Worm (Caenorhabditis elegans) whole organism, L1 larva: ENCODE results near the gene C03B1.2.

ENCODE experiments used
- F16B12.6 ChIP-seq: fragments of 150-350 bp; optimal IDR thresholded peaks from 2 replicates; lab custom pipeline; 2014; ENCODE audit warnings: missing biosample characterization, missing genetic modification characterization
- aha-1 ChIP-seq: fragments of 150-350 bp; optimal IDR thresholded peaks from 2 replicates; lab custom pipeline; 2014; ENCODE audit warnings: missing biosample characterization, missing genetic modification characterization
- aly-2 ChIP-seq: fragments of 150-350 bp; optimal IDR thresholded peaks from 2 replicates; lab custom pipeline; 2014; ENCODE audit warnings: missing biosample characterization, missing genetic modification characterization
- ama-1 ChIP-seq: fragments of 150-350 bp; optimal IDR thresholded peaks from 2 replicates; lab custom pipeline; 2014
- ceh-63 ChIP-seq: fragments of 200-800 bp; sonication (Bioruptor generic); optimal IDR thresholded peaks from 2 replicates; lab custom pipeline; 2018; ENCODE audit warnings: mild to moderate bottlenecking, missing genetic modification characterization, missing compliant biosample characterization
- ces-1 ChIP-seq: fragments of 150-350 bp; optimal IDR thresholded peaks from 2 replicates; lab custom pipeline; 2014; ENCODE audit warnings: missing biosample characterization, missing genetic modification reagents, missing genetic modification characterization
- dpl-1 ChIP-seq, 3 experiments: fragments of 150-350 bp in 2 of 3; sonication (generic microtip) in 1 of 3; optimal IDR thresholded peaks; 2 replicates each; lab custom pipeline; 2014 to 2017; ENCODE audit warnings: missing biosample characterization in 3 of 3, missing genetic modification characterization in 3 of 3, missing genetic modification reagents in 3 of 3
- dsc-1 ChIP-seq: sonication (generic microtip); optimal IDR thresholded peaks from 2 replicates; lab custom pipeline; 2016; ENCODE audit warnings: mild to moderate bottlenecking, missing genetic modification characterization, missing compliant biosample characterization
- efl-1 ChIP-seq, 4 experiments: fragments of 150-350 bp; optimal IDR thresholded peaks in 3 of 4; peaks in 1 of 4; 1 replicate in 1 of 4; 2 replicates in 3 of 4; lab custom pipeline; 2014; ENCODE audit warnings: missing biosample characterization in 2 of 4, missing genetic modification characterization in 2 of 4, missing genetic modification reagents in 2 of 4
- egl-27 ChIP-seq, 2 experiments: fragments of 150-350 bp in 1 of 2; sonication (generic microtip); optimal IDR thresholded peaks; 3 replicates each; lab custom pipeline; 2017 to 2018; ENCODE audit warnings: missing biosample characterization in 2 of 2, missing genetic modification characterization in 2 of 2, missing genetic modification reagents in 2 of 2
- elt-2 ChIP-seq: sonication (generic microtip); optimal IDR thresholded peaks from 2 replicates; lab custom pipeline; 2016; ENCODE audit warnings: missing genetic modification characterization, mild to moderate bottlenecking, inconsistent platforms, missing compliant biosample characterization, missing genetic modification reagents
- elt-3 ChIP-seq, 6 experiments: fragments of 150-350 bp in 1 of 6; sonication (generic microtip); optimal IDR thresholded peaks; 2 replicates each; lab custom pipeline; 2017 to 2018; ENCODE audit warnings: missing biosample characterization in 6 of 6, missing genetic modification characterization in 6 of 6, inconsistent platforms in 1 of 6
- fkh-10 ChIP-seq: sonication (generic microtip); optimal IDR thresholded peaks from 2 replicates; lab custom pipeline; 2017; ENCODE audit warnings: missing biosample characterization, missing genetic modification reagents, missing genetic modification characterization
- fkh-4 ChIP-seq: sonication (generic microtip); optimal IDR thresholded peaks from 2 replicates; lab custom pipeline; 2016; ENCODE audit warnings: missing compliant biosample characterization, missing genetic modification characterization, borderline replicate concordance
- fkh-8 ChIP-seq: sonication (generic microtip); optimal IDR thresholded peaks from 2 replicates; lab custom pipeline; 2016; ENCODE audit warnings: mild to moderate bottlenecking, missing genetic modification characterization, missing compliant biosample characterization
- fos-1 ChIP-seq: fragments of 150-350 bp; optimal IDR thresholded peaks from 2 replicates; lab custom pipeline; 2014; ENCODE audit warnings: missing biosample characterization, missing genetic modification characterization
- isw-1 ChIP-seq: fragments of 200-800 bp; sonication (Bioruptor generic); IDR thresholded peaks from 2 replicates; pipeline ENCODE4 v1.3.6; 2022; ENCODE audit warnings: missing genetic modification characterization, missing compliant biosample characterization
- lin-14 ChIP-seq: fragments of 200-800 bp; sonication (Bioruptor generic); optimal IDR thresholded peaks from 2 replicates; lab custom pipeline; 2018; ENCODE audit warnings: mild to moderate bottlenecking, missing genetic modification characterization, moderate library complexity, missing compliant biosample characterization
- lir-3 ChIP-seq: sonication (generic microtip); optimal IDR thresholded peaks from 2 replicates; lab custom pipeline; 2016; ENCODE audit warnings: mild to moderate bottlenecking, missing genetic modification characterization, moderate library complexity, missing compliant biosample characterization; ENCODE audit not compliant: poor library complexity
- mab-9 ChIP-seq: fragments of 200-800 bp; sonication (Bioruptor generic); IDR thresholded peaks from 2 replicates; pipeline ENCODE4 v1.3.6; 2022; ENCODE audit warnings: missing genetic modification reagents, missing genetic modification characterization, missing compliant biosample characterization
- mef-2 ChIP-seq: fragments of 150-350 bp; optimal IDR thresholded peaks from 2 replicates; lab custom pipeline; 2014; ENCODE audit warnings: missing biosample characterization, missing genetic modification characterization
- nhr-11 ChIP-seq: fragments of 150-350 bp; optimal IDR thresholded peaks from 2 replicates; lab custom pipeline; 2014; ENCODE audit warnings: missing biosample characterization, missing genetic modification characterization
- nhr-19 ChIP-seq: fragments of 200-800 bp; sonication (Bioruptor generic); conservative IDR thresholded peaks from 2 replicates; pipeline ENCODE4 v1.3.6; 2022; ENCODE audit warnings: missing genetic modification characterization, missing compliant biosample characterization
- nhr-237 ChIP-seq: fragments of 150-350 bp; optimal IDR thresholded peaks from 2 replicates; lab custom pipeline; 2014; ENCODE audit warnings: missing biosample characterization, missing genetic modification characterization
- nhr-71 ChIP-seq: sonication (generic microtip); optimal IDR thresholded peaks from 2 replicates; lab custom pipeline; 2016; ENCODE audit warnings: mild to moderate bottlenecking, missing genetic modification characterization, moderate library complexity, missing compliant biosample characterization
- nhr-90 ChIP-seq: sonication (generic microtip); optimal IDR thresholded peaks from 2 replicates; lab custom pipeline; 2016; ENCODE audit warnings: mild to moderate bottlenecking, missing genetic modification characterization, missing compliant biosample characterization; ENCODE audit not compliant: poor library complexity
- pax-3 ChIP-seq: fragments of 200-800 bp; sonication (Bioruptor generic); optimal IDR thresholded peaks from 2 replicates; lab custom pipeline; 2018; ENCODE audit warnings: mild to moderate bottlenecking, missing genetic modification characterization, moderate library complexity, missing compliant biosample characterization
- snpc-4 ChIP-seq: fragments of 150-350 bp; optimal IDR thresholded peaks from 2 replicates; lab custom pipeline; 2014; ENCODE audit warnings: missing biosample characterization, missing genetic modification characterization
- sptf-1 ChIP-seq: fragments of 150-350 bp; optimal IDR thresholded peaks from 2 replicates; lab custom pipeline; 2014; ENCODE audit warnings: missing biosample characterization, missing genetic modification characterization
- sup-37 ChIP-seq: fragments of 200-800 bp; sonication (Bioruptor generic); optimal IDR thresholded peaks from 2 replicates; lab custom pipeline; 2018; ENCODE audit warnings: mild to moderate bottlenecking, missing genetic modification characterization, missing compliant biosample characterization
- swsn-7 ChIP-seq: sonication (generic microtip); optimal IDR thresholded peaks from 2 replicates; lab custom pipeline; 2016; ENCODE audit warnings: missing genetic modification characterization, missing compliant biosample characterization
- tlp-1 ChIP-seq: fragments of 150-350 bp; optimal IDR thresholded peaks from 2 replicates; lab custom pipeline; 2014; ENCODE audit warnings: missing biosample characterization, missing genetic modification characterization
- unc-130 ChIP-seq: fragments of 150-350 bp; optimal IDR thresholded peaks from 2 replicates; lab custom pipeline; 2017; ENCODE audit warnings: missing biosample characterization, missing genetic modification characterization, inconsistent platforms
- unc-62 ChIP-seq: fragments of 150-350 bp; optimal IDR thresholded peaks from 2 replicates; lab custom pipeline; 2014; ENCODE audit warnings: missing biosample characterization, missing genetic modification reagents, missing genetic modification characterization
- unc-86 ChIP-seq: sonication (generic microtip); optimal IDR thresholded peaks from 2 replicates; lab custom pipeline; 2016; ENCODE audit warnings: missing genetic modification characterization, missing compliant biosample characterization
- vab-15 ChIP-seq: sonication (generic microtip); optimal IDR thresholded peaks from 2 replicates; lab custom pipeline; 2017; ENCODE audit warnings: missing genotype, mild to moderate bottlenecking, missing genetic modification characterization, missing compliant biosample characterization
- ztf-4 ChIP-seq: fragments of 150-350 bp; optimal IDR thresholded peaks from 2 replicates; lab custom pipeline; 2014; ENCODE audit warnings: missing biosample characterization, missing genetic modification characterization

Gene C03B1.2

DNA sequence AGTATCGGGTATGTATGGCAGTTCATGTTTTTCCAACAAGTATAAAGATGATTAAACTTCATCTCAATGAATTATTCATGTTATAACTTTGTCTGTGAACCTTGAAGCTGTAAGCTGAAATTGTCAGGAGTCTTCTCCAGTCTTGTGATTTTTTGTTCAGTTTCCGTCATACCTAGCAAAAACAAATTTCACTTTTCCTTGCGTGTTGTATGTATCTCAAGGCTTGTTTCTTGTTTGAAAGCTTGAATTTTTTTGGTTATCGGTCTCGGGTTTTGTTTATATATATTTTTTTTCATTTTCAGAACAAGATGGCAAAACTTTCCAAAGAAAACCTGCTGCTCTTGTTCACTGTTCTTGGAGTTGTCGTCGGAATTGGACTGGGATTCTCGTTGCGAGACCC is 33.3 kb downstream of the C03B1.2 start, which contains the start of gene glt-4:
TSS of gene glt-4 (plus strand) at position 301 of the 400 bp plus-strand sequence.
- TF ChIP-seq lin-14 (no peak), aha-1 (tag; lab: Kevin White, UChicago) (no peak)

DNA sequence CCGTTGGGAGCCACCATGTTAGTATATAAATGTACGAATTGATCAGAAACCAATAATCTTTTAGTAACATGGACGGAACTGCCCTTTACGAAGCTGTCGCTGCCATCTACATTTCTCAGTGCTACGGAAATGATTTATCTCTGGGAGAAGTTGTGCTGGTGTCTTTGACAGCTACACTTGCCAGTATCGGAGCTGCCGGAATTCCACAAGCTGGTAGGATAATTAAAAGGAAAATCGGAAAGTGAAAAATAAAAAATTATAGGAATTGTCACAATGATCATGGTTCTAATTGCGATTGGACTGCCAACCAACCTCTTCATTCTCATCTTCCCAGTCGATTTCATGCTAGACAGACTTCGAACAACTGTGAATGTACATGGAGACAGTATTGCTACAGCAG is 36.1 kb downstream of the C03B1.2 start:
- TF ChIP-seq ceh-63 (GFP tag; lab: Kevin White, UChicago) (no peak), aly-2 (tag; lab: Kevin White, UChicago) (no peak), elt-2 (tag; lab: Kevin White, UChicago) (no peak), swsn-7 (no peak), nhr-71 (tag; lab: Kevin White, UChicago) (no peak), egl-27 (tag; optimal IDR thresholded peaks at IDR 0.05; lab: Kevin White, UChicago) (no peak), nhr-19 (GFP tag; lab: Robert Waterston, UW) (no peak), ztf-4 (tag; lab: Kevin White, UChicago) (no peak), fos-1 (no peak), snpc-4 (tag; lab: Kevin White, UChicago) (no peak), sptf-1 (tag; lab: Kevin White, UChicago) (no peak), nhr-237 (tag; lab: Kevin White, UChicago) (no peak), ama-1 (lab: Kevin White, UChicago) (no peak), nhr-11 (tag; lab: Kevin White, UChicago) (no peak), fkh-10 (GFP tag; lab: Kevin White, UChicago) (no peak), tlp-1 (tag; lab: Kevin White, UChicago) (no peak), mef-2 (tag; lab: Kevin White, UChicago) (no peak), mab-9 (GFP tag; lab: Robert Waterston, UW) (no peak), pax-3 (tag; lab: Kevin White, UChicago) (no peak)

DNA sequence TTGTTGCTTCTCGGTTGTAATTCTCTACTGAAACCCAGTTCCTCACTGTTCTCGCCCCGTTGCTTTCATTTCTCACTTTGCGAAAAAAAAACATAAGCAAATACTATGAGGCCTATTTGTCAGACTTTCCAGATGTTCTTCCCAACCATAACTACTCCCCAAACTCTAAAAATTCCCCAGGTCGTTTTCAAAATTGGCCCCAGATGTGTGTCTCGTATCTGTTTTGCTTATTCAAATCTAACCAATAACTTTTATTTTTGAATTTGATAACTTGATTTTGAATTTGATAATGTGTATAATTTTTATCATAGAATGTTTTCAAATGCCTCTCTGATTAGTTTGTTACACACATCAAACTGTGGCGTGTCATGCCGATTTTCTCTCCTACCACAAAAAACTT is 38.0 kb downstream of the C03B1.2 start:
- TF ChIP-seq fkh-4 (tag; lab: Kevin White, UChicago), result peak; percentile 65
- no peak for TF ChIP-seq vab-15 (tag; lab: Kevin White, UChicago)
- TF ChIP-seq dsc-1 (tag; lab: Kevin White, UChicago), result peak; percentile 81
- TF ChIP-seq efl-1 (optimal IDR thresholded peaks at IDR 0.05; lab: Kevin White, UChicago), result no peak
- TF ChIP-seq efl-1 (GFP tag; optimal IDR thresholded peaks at IDR 0.05 in 1 of 2; lab: Kevin White, UChicago), result peak in 1 of 2 experiments; percentile 70

DNA sequence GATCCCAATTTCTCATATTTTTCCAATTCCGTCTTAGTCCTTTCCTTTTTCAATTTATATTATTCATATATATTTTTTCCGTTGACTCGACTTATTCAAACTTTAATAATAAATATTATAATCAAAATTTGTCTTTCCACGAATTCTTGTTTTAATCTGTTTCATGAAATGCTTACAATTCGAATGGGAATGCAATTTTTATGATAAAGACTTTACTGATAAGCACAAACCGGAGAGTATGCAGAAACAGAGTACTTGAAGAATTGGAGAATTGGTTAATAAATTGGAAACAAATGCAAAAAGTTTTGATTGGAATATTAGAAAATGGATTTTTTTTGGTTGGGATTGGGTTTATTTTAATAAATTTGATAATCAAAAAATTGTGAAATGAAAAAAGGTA is 38.5 kb downstream of the C03B1.2 start:
- TF ChIP-seq elt-2 (tag; lab: Kevin White, UChicago) (peak; percentile 82), ceh-63 (GFP tag; lab: Kevin White, UChicago) (no peak), lin-14 (peak; percentile 30)
- TF ChIP-seq, all 84 proteins: peak for 2

DNA sequence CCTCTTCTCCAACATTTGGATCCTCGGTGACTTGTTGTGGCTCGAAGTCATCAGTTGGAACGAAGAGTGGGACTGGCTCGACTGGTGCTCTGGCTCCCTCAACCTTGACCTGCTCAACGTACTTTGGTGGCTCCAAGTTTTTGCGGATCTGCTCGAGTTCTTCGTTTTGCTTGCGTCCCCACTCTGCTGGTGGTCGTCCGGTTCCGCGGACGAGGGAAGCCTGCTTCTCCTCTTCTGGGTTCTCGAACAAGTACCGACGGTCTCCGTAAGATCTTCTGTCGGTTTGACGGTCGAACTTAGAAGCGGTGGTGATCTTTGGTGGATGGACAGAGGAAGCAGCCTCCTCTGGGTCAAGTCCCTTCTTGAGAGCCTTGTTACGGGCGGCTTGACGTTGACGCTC is 38.9 kb downstream of the C03B1.2 start:
- TF ChIP-seq lir-3 (tag; lab: Kevin White, UChicago) (no peak), unc-62 (GFP tag; lab: Kevin White, UChicago) (no peak), dpl-1 (GFP tag; optimal IDR thresholded peaks at IDR 0.05; lab: Kevin White, UChicago) (no peak), fkh-8 (tag; lab: Kevin White, UChicago) (no peak), F16B12.6 (no peak), elt-3 (tag; optimal IDR thresholded peaks at IDR 0.05; lab: Kevin White, UChicago) (no peak), unc-130 (no peak), isw-1 (GFP tag; lab: Robert Waterston, UW) (no peak), sup-37 (GFP tag; lab: Kevin White, UChicago) (no peak), unc-86 (tag; lab: Kevin White, UChicago) (no peak), ces-1 (no peak), nhr-90 (tag; lab: Kevin White, UChicago) (no peak)
- TF ChIP-seq, all 84 proteins: peak for 0
